Fruit fly (Drosophila melanogaster) whole organism, embryonic: ENCODE data around the gene CG17855.

Source experiments
- Abd-B ChIP-seq: fragments of 200-800 bp; sonication (Bioruptor generic); optimal IDR thresholded peaks from 2 replicates; lab custom pipeline; 2018; ENCODE audit warnings: missing biosample characterization, mild to moderate bottlenecking, missing genetic modification characterization, moderate library complexity
- BtbVII ChIP-seq: fragments of 200-800 bp; sonication (Bioruptor generic); optimal IDR thresholded peaks from 3 replicates; lab custom pipeline; 2017; ENCODE audit warnings: missing biosample characterization, mild to moderate bottlenecking, missing genetic modification characterization
- CG10267 ChIP-seq: fragments of 200-800 bp; sonication (Bioruptor generic); optimal IDR thresholded peaks from 2 replicates; lab custom pipeline; 2018; ENCODE audit warnings: missing biosample characterization, mild to moderate bottlenecking, missing genetic modification characterization, moderate library complexity
- CG10274 ChIP-seq: fragments of 200-800 bp; sonication (Bioruptor generic); optimal IDR thresholded peaks from 3 replicates; lab custom pipeline; 2017; ENCODE audit warnings: missing biosample characterization, mild to moderate bottlenecking, missing genetic modification characterization
- CG10366 ChIP-seq: fragments of 200-800 bp; sonication (Bioruptor generic); IDR thresholded peaks from 2 replicates; pipeline ENCODE4 v1.3.6; 2022; ENCODE audit warnings: missing biosample characterization, missing genetic modification characterization
- CG2116 ChIP-seq: fragments of 200-800 bp; sonication (Bioruptor generic); optimal IDR thresholded peaks from 3 replicates; lab custom pipeline; 2018; ENCODE audit warnings: missing biosample characterization, mild to moderate bottlenecking, missing genetic modification characterization
- CG2678 ChIP-seq: fragments of 200-800 bp; sonication (Bioruptor generic); optimal IDR thresholded peaks from 3 replicates; lab custom pipeline; 2019; ENCODE audit warnings: missing biosample characterization, mild to moderate bottlenecking, missing genetic modification characterization, moderate library complexity
- CG4820 ChIP-seq: fragments of 200-800 bp; sonication (Bioruptor generic); optimal IDR thresholded peaks from 3 replicates; lab custom pipeline; 2016; ENCODE audit warnings: missing biosample characterization, missing genetic modification characterization
- CG6683 ChIP-seq: fragments of 200-800 bp; sonication (Bioruptor generic); optimal IDR thresholded peaks from 2 replicates; lab custom pipeline; 2017; ENCODE audit warnings: missing biosample characterization, mild to moderate bottlenecking, missing genetic modification characterization, missing genetic modification reagents
- CG6791 ChIP-seq: fragments of 200-800 bp; sonication (Bioruptor generic); IDR thresholded peaks from 3 replicates; pipeline ENCODE4 v1.3.6; 2022; ENCODE audit warnings: missing biosample characterization, missing genetic modification characterization; ENCODE audit not compliant: partially characterized antibody
- CG9437 ChIP-seq: fragments of 200-800 bp; sonication (Bioruptor generic); optimal IDR thresholded peaks from 2 replicates; lab custom pipeline; 2018; ENCODE audit warnings: missing biosample characterization, mild to moderate bottlenecking, missing genetic modification characterization
- CG9727 ChIP-seq: fragments of 200-800 bp; sonication (Bioruptor generic); optimal IDR thresholded peaks from 3 replicates; lab custom pipeline; 2017; ENCODE audit warnings: missing biosample characterization, mild to moderate bottlenecking, missing genetic modification characterization
- CG9932 ChIP-seq: fragments of 200-800 bp; sonication (Bioruptor generic); IDR thresholded peaks from 2 replicates; pipeline ENCODE4 v1.3.6; 2022; ENCODE audit warnings: missing biosample characterization, missing genetic modification characterization
- Camta ChIP-seq: fragments of 200-800 bp; sonication (Bioruptor generic); optimal IDR thresholded peaks from 2 replicates; lab custom pipeline; 2016; ENCODE audit warnings: missing biosample characterization, missing genetic modification characterization
- Chrac-16 ChIP-seq: fragments of 200-800 bp; sonication (Bioruptor generic); optimal IDR thresholded peaks from 3 replicates; lab custom pipeline; 2016; ENCODE audit warnings: missing biosample characterization, missing genetic modification characterization
- Dll ChIP-seq: fragments of 200-800 bp; sonication (Bioruptor generic); IDR thresholded peaks from 4 replicates; pipeline ENCODE4 v1.3.6; 2022; ENCODE audit warnings: missing biosample characterization, missing genetic modification characterization; ENCODE audit not compliant: partially characterized antibody
- Dp ChIP-seq: fragments of 200-800 bp; sonication (Bioruptor generic); optimal IDR thresholded peaks from 2 replicates; lab custom pipeline; 2018; ENCODE audit warnings: missing biosample characterization, mild to moderate bottlenecking, missing genetic modification characterization, moderate library complexity
- Mrtf ChIP-seq: fragments of 200-800 bp; sonication (Bioruptor generic); IDR thresholded peaks from 3 replicates; pipeline ENCODE4 v1.3.6; 2022; ENCODE audit warnings: missing biosample characterization, missing genetic modification characterization
- Nf-YC ChIP-seq: fragments of 200-800 bp; optimal IDR thresholded peaks from 3 replicates; lab custom pipeline; 2019; ENCODE audit warnings: missing biosample characterization, mild to moderate bottlenecking, missing genetic modification characterization, moderate library complexity
- PHDP ChIP-seq: fragments of 200-800 bp; sonication (Bioruptor generic); optimal IDR thresholded peaks from 3 replicates; lab custom pipeline; 2018; ENCODE audit warnings: missing biosample characterization, mild to moderate bottlenecking, missing genetic modification characterization, moderate library complexity
- Pdp1 ChIP-seq, 2 experiments: fragments of 200-800 bp; sonication (Bioruptor generic); optimal IDR thresholded peaks; 3 replicates each; lab custom pipeline; 2016; ENCODE audit warnings: missing biosample characterization in 2 of 2, missing genetic modification characterization in 2 of 2, mild to moderate bottlenecking in 1 of 2, moderate library complexity in 1 of 2
- Sin3A ChIP-seq: fragments of >200 bp; optimal IDR thresholded peaks from 2 replicates; lab custom pipeline; 2018
- caup ChIP-seq: fragments of 200-800 bp; sonication (Bioruptor generic); optimal IDR thresholded peaks from 3 replicates; lab custom pipeline; 2017; ENCODE audit warnings: missing biosample characterization, mild to moderate bottlenecking, missing genetic modification characterization, moderate library complexity; ENCODE audit not compliant: severe bottlenecking
- crc ChIP-seq: fragments of 200-800 bp; sonication (Bioruptor generic); optimal IDR thresholded peaks from 2 replicates; lab custom pipeline; 2016; ENCODE audit warnings: missing biosample characterization, missing genetic modification characterization
- cwo ChIP-seq: fragments of 200-800 bp; sonication (Bioruptor generic); optimal IDR thresholded peaks from 3 replicates; lab custom pipeline; 2017; ENCODE audit warnings: missing biosample characterization, missing genetic modification characterization, mild to moderate bottlenecking, moderate library complexity, missing genetic modification reagents
- ems ChIP-seq: fragments of 200-800 bp; sonication (Bioruptor generic); optimal IDR thresholded peaks from 3 replicates; lab custom pipeline; 2016; ENCODE audit warnings: missing biosample characterization, missing genetic modification characterization
- eve ChIP-seq, 2 experiments: fragments of >200 bp; optimal IDR thresholded peaks; 2 replicates each; lab custom pipeline; 2017; ENCODE audit warnings: missing biosample characterization in 2 of 2, missing genetic modification characterization in 2 of 2
- gfzf ChIP-seq: fragments of 200-800 bp; sonication (Bioruptor generic); optimal IDR thresholded peaks from 2 replicates; lab custom pipeline; 2016; ENCODE audit warnings: missing biosample characterization, mild to moderate bottlenecking, missing genetic modification characterization, moderate library complexity
- grau ChIP-seq: fragments of 200-800 bp; optimal IDR thresholded peaks from 3 replicates; lab custom pipeline; 2019; ENCODE audit warnings: missing biosample characterization, mild to moderate bottlenecking, missing genetic modification characterization, moderate library complexity
- gro ChIP-seq: fragments of 200-800 bp; sonication (Bioruptor generic); optimal IDR thresholded peaks from 2 replicates; lab custom pipeline; 2016; ENCODE audit warnings: missing biosample characterization, missing genetic modification characterization
- ind ChIP-seq: fragments of 200-800 bp; sonication (Bioruptor generic); optimal IDR thresholded peaks from 3 replicates; lab custom pipeline; 2016; ENCODE audit warnings: missing biosample characterization, missing genetic modification characterization
- knrl ChIP-seq: fragments of 200-800 bp; sonication (Bioruptor generic); IDR thresholded peaks from 3 replicates; pipeline ENCODE4 v1.3.6; 2022; ENCODE audit warnings: missing biosample characterization, missing genetic modification characterization; ENCODE audit not compliant: partially characterized antibody
- nmo ChIP-seq: fragments of 200-800 bp; sonication (Bioruptor generic); optimal IDR thresholded peaks from 2 replicates; lab custom pipeline; 2018; ENCODE audit warnings: missing biosample characterization, mild to moderate bottlenecking, missing genetic modification characterization, moderate library complexity
- nom ChIP-seq: fragments of 200-800 bp; sonication (Bioruptor generic); optimal IDR thresholded peaks from 2 replicates; lab custom pipeline; 2017; ENCODE audit warnings: missing biosample characterization, missing genetic modification characterization, mild to moderate bottlenecking, moderate library complexity, missing genetic modification reagents
- onecut ChIP-seq: fragments of 200-800 bp; sonication (Bioruptor generic); IDR thresholded peaks from 2 replicates; pipeline ENCODE4 v1.3.6; 2022; ENCODE audit warnings: missing biosample characterization, missing genetic modification characterization
- phol ChIP-seq: fragments of 200-800 bp; sonication (Bioruptor generic); optimal IDR thresholded peaks from 3 replicates; lab custom pipeline; 2018; ENCODE audit warnings: missing biosample characterization, mild to moderate bottlenecking, missing genetic modification characterization, moderate library complexity
- pum ChIP-seq: fragments of 200-800 bp; sonication (Bioruptor generic); optimal IDR thresholded peaks from 2 replicates; lab custom pipeline; 2016; ENCODE audit warnings: missing biosample characterization, missing genetic modification characterization
- sens ChIP-seq: fragments of 200-800 bp; sonication (Bioruptor generic); peaks from one replicate; lab custom pipeline; 2016; ENCODE audit warnings: missing biosample characterization, missing genetic modification characterization
- slbo ChIP-seq: fragments of 200-800 bp; sonication (Bioruptor generic); IDR thresholded peaks from 2 replicates; pipeline ENCODE4 v1.3.6; 2022; ENCODE audit warnings: missing biosample characterization, missing genetic modification characterization
- so ChIP-seq: fragments of 200-800 bp; sonication (Bioruptor generic); IDR thresholded peaks from 3 replicates; pipeline ENCODE4 v1.3.6; 2022; ENCODE audit warnings: missing biosample characterization, missing genetic modification characterization
- twi ChIP-seq: fragments of 200-800 bp; optimal IDR thresholded peaks from 2 replicates; lab custom pipeline; 2019; ENCODE audit warnings: missing biosample characterization, mild to moderate bottlenecking, missing genetic modification characterization, moderate library complexity
- wor ChIP-seq: fragments of 200-800 bp; sonication (Bioruptor generic); IDR thresholded peaks from 2 replicates; pipeline ENCODE4 v1.3.6; 2022; ENCODE audit warnings: missing biosample characterization, missing genetic modification characterization
- zfh1 ChIP-seq: fragments of 200-800 bp; sonication (Bioruptor generic); IDR thresholded peaks from 3 replicates; pipeline ENCODE4 v1.3.6; 2022; ENCODE audit warnings: missing biosample characterization, missing genetic modification characterization
- zfh2 ChIP-seq: fragments of 200-800 bp; sonication (Bioruptor generic); optimal IDR thresholded peaks from 2 replicates; lab custom pipeline; 2016; ENCODE audit warnings: missing biosample characterization, missing genetic modification characterization

CG17855 gene

dm6 chr2L:9493375-9494263 is 46.7 kb upstream of the CG17855 start (continued):
- TF ChIP-seq eve (GFP tag; optimal IDR thresholded peaks at IDR 0.05; lab: Kevin White, UChicago) (peak in 1 of 2 experiments; percentile 89), cwo (GFP tag; lab: Kevin White, UChicago) (peak; percentile 54), BtbVII (peak; percentile 43)
- TF ChIP-seq, all 482 proteins: peak for 154

dm6 chr2L:9494663-9495417 is 45.5 kb upstream of the CG17855 start, which contains the start of gene Gdi:
Gene Gdi (minus strand): TSS chr2L:9494876.
- TF ChIP-seq CG9727 (GFP tag; lab: Kevin White, UChicago) (peak; percentile 26), CG10267 (tag; lab: Kevin White, UChicago) (peak; percentile 28), Dp (GFP tag; lab: Kevin White, UChicago) (peak; percentile 75), CG10366 (GFP tag; lab: Robert Waterston, UW) (peak; percentile 57), Dll (peak; percentile 44; the same call in 1 of the 4 replicates), wor (no peak), pum (peak; percentile 14), eve (GFP tag; optimal IDR thresholded peaks at IDR 0.05; lab: Kevin White, UChicago) (peak in 1 of 2 experiments; percentile 31), ems (GFP tag; lab: Kevin White, UChicago) (no peak), CG9932 (GFP tag; lab: Robert Waterston, UW) (peak; percentile 72), CG10274 (no peak), Abd-B (GFP tag; lab: Kevin White, UChicago) (peak; percentile 26), CG2116 (GFP tag; lab: Kevin White, UChicago) (peak; percentile 95), CG9437 (peak; percentile 100), zfh2 (peak; percentile 59), Mrtf (GFP tag; lab: Robert Waterston, UW) (0 out of 3 replicates have a peak, but pooled peaks have one; percentile 15), CG4820 (no peak), gro (GFP tag; lab: Kevin White, UChicago) (no peak), crc (GFP tag; lab: Kevin White, UChicago) (peak; percentile 24), gfzf (no peak), CG6683 (GFP tag; lab: Kevin White, UChicago) (no peak), CG2678 (tag; lab: Kevin White, UChicago) (peak; percentile 29), Nf-YC (tag; lab: Kevin White, UChicago) (peak; percentile 11), ind (GFP tag; lab: Kevin White, UChicago) (peak; percentile 42), sens (GFP tag; lab: Kevin White, UChicago) (peak; percentile 18), Sin3A (lab: Kevin White, UChicago) (peak; percentile 29), CG6791 (GFP tag; lab: Robert Waterston, UW) (0 out of 3 replicates have a peak, but pooled peaks have one; percentile 34), Chrac-16 (GFP tag; lab: Kevin White, UChicago) (peak; percentile 18), Camta (GFP tag; lab: Kevin White, UChicago) (no peak), zfh1 (GFP tag; lab: Robert Waterston, UW) (no peak), PHDP (tag; lab: Kevin White, UChicago) (peak; percentile 12), phol (tag; lab: Kevin White, UChicago) (peak; percentile 44), so (no peak), Pdp1 (GFP tag; optimal IDR thresholded peaks at IDR 0.05; lab: Kevin White, UChicago) (peak in 1 of 2 experiments; percentile 33), caup (peak; percentile 30), grau (tag; lab: Kevin White, UChicago) (peak; percentile 34), twi (tag; lab: Kevin White, UChicago) (no peak), nom (GFP tag; lab: Kevin White, UChicago) (peak; percentile 21), knrl (GFP tag; lab: Robert Waterston, UW) (0 out of 3 replicates have a peak, but pooled peaks have one; percentile 37), slbo (peak; percentile 74), onecut (GFP tag; lab: Robert Waterston, UW) (peak; percentile 57; the same call in 1 of the 2 replicates), nmo (GFP tag; lab: Kevin White, UChicago) (peak; percentile 29)
